Fruit fly (Drosophila melanogaster): Measurements from ENCODE around the gene Decay.
A peak's percentile ranks its signal among the peaks of the same experiment; 100 is the strongest.

Gene Decay

dm6 chr3R:16500919-16501851, at the start of gene Decay:
Gene Decay (minus strand): TSS chr3R:16501050.
- no peak for TF ChIP-seq CG6276 (GFP tag; optimal IDR thresholded peaks at IDR 0.05)
- TF ChIP-seq fd59A (GFP tag; optimal IDR thresholded peaks at IDR 0.05): no peak
- no peak for TF ChIP-seq dsx (GFP tag; optimal IDR thresholded peaks at IDR 0.05; ENCODE audit: poor library complexity, severe bottlenecking)
- peak; percentile 24 for TF ChIP-seq CG34406 (GFP tag; optimal IDR thresholded peaks at IDR 0.05)
- TF ChIP-seq CG31627 (GFP tag; optimal IDR thresholded peaks at IDR 0.05): peak; percentile 64
- TF ChIP-seq CG7368 (GFP tag; optimal IDR thresholded peaks at IDR 0.05): peak; percentile 26
- peak; percentile 26 for TF ChIP-seq CG10631 (GFP tag; optimal IDR thresholded peaks at IDR 0.05)
- TF ChIP-seq esn (GFP tag; optimal IDR thresholded peaks at IDR 0.05): peak; percentile 73
- peak; percentile 7 for TF ChIP-seq net (GFP tag; optimal IDR thresholded peaks at IDR 0.05)
- no peak for TF ChIP-seq spab (GFP tag; optimal IDR thresholded peaks at IDR 0.05)
- TF ChIP-seq CG6163 (GFP tag; IDR thresholded peaks at IDR 0.05): no peak
- TF ChIP-seq ss (GFP tag; optimal IDR thresholded peaks at IDR 0.05): no peak
- TF ChIP-seq lz (GFP tag; optimal IDR thresholded peaks at IDR 0.05): peak; percentile 48
- peak; percentile 61 for TF ChIP-seq Sox102F (GFP tag; optimal IDR thresholded peaks at IDR 0.05)
- TF ChIP-seq CG16779 (tag; optimal IDR thresholded peaks at IDR 0.05): no peak
- TF ChIP-seq CG15336 (GFP tag; IDR thresholded peaks at IDR 0.05): peak; percentile 52
- peak; percentile 53 for TF ChIP-seq Smox (GFP tag; optimal IDR thresholded peaks at IDR 0.05)
- no peak for TF ChIP-seq Eip93F (GFP tag; optimal IDR thresholded peaks at IDR 0.05)
- TF ChIP-seq CG11902 (GFP tag; optimal IDR thresholded peaks at IDR 0.05): no peak
- no peak for TF ChIP-seq CG8319 (GFP tag; optimal IDR thresholded peaks at IDR 0.05)
- TF ChIP-seq fd85E (GFP tag; optimal IDR thresholded peaks at IDR 0.05): no peak
- peak; percentile 58; the same call in 2 of the 3 replicates for TF ChIP-seq CG8119 (GFP tag; IDR thresholded peaks at IDR 0.05)
- peak; percentile 45 for TF ChIP-seq Ets21C (GFP tag; optimal IDR thresholded peaks at IDR 0.05)
- TF ChIP-seq CG4318 (GFP tag; optimal IDR thresholded peaks at IDR 0.05): no peak
- TF ChIP-seq CG6854 (GFP tag; optimal IDR thresholded peaks at IDR 0.05): peak; percentile 5
- peak; percentile 65 for TF ChIP-seq topi (GFP tag; optimal IDR thresholded peaks at IDR 0.05)
- no peak for TF ChIP-seq vri (GFP tag; optimal IDR thresholded peaks at IDR 0.05)
- TF ChIP-seq OdsH (GFP tag; optimal IDR thresholded peaks at IDR 0.05): peak; percentile 52
- no peak for TF ChIP-seq CG1621 (tag; optimal IDR thresholded peaks at IDR 0.05)
- TF ChIP-seq Hr39 (GFP tag; optimal IDR thresholded peaks at IDR 0.05): peak; percentile 55
- peak; percentile 54 for TF ChIP-seq acj6 (GFP tag; optimal IDR thresholded peaks at IDR 0.05)
- TF ChIP-seq Met (GFP tag; optimal IDR thresholded peaks at IDR 0.05): peak; percentile 65
- TF ChIP-seq Gug (GFP tag; IDR thresholded peaks at IDR 0.05): no peak
- TF ChIP-seq Ets96B (tag; optimal IDR thresholded peaks at IDR 0.05): no peak
- TF ChIP-seq CG3032 (tag; optimal IDR thresholded peaks at IDR 0.05): no peak
- TF ChIP-seq cyc (GFP tag; optimal IDR thresholded peaks at IDR 0.05): peak; percentile 37
- TF ChIP-seq eg (GFP tag; IDR thresholded peaks at IDR 0.05): no peak
- TF ChIP-seq CG11294 (GFP tag; IDR thresholded peaks at IDR 0.05): no peak
- TF ChIP-seq Hr4 (GFP tag; optimal IDR thresholded peaks at IDR 0.05): peak; percentile 61
- TF ChIP-seq CG11762 (GFP tag; optimal IDR thresholded peaks at IDR 0.05; ENCODE audit: insufficient read depth): no peak
- TF ChIP-seq Sox14 (GFP tag; optimal IDR thresholded peaks at IDR 0.05): peak; percentile 50
- peak; percentile 87 for TF ChIP-seq Eip78C (GFP tag)
- TF ChIP-seq CG32006 (GFP tag; optimal IDR thresholded peaks at IDR 0.05): peak; percentile 37
- peak; percentile 3 for TF ChIP-seq Blimp-1 (GFP tag; optimal IDR thresholded peaks at IDR 0.05)
- no peak for TF ChIP-seq CG8632 (GFP tag; optimal IDR thresholded peaks at IDR 0.05)
- no peak for TF ChIP-seq Hr38 (GFP tag; optimal IDR thresholded peaks at IDR 0.05)
- no peak for TF ChIP-seq Lpt (GFP tag; optimal IDR thresholded peaks at IDR 0.05)
- TF ChIP-seq CG6808 (GFP tag; optimal IDR thresholded peaks at IDR 0.05): no peak
- no peak for TF ChIP-seq CG10669 (GFP tag; optimal IDR thresholded peaks at IDR 0.05)
- TF ChIP-seq svp (GFP tag): peak; percentile 81

Data from whole organism, prepupa.